Fruit fly (Drosophila melanogaster) whole organism, embryonic: ENCODE results near the gene Sf3a2.

Experiments used
- Ada2b ChIP-seq: fragments of 200-800 bp; sonication (Bioruptor generic); IDR thresholded peaks from 2 replicates; pipeline ENCODE4 v1.3.6; 2022; ENCODE audit warnings: missing biosample characterization, missing genetic modification characterization
- Atf6 ChIP-seq: fragments of 200-800 bp; sonication (Bioruptor generic); IDR thresholded peaks from 2 replicates; pipeline ENCODE4 v1.3.6; 2022; ENCODE audit warnings: missing biosample characterization, missing genetic modification characterization
- C15 ChIP-seq: fragments of 200-800 bp; sonication (Bioruptor generic); IDR thresholded peaks from 3 replicates; pipeline ENCODE4 v1.3.6; 2022; ENCODE audit warnings: missing biosample characterization, missing genetic modification characterization
- CG10267 ChIP-seq: fragments of 200-800 bp; sonication (Bioruptor generic); optimal IDR thresholded peaks from 2 replicates; lab custom pipeline; 2018; ENCODE audit warnings: missing biosample characterization, mild to moderate bottlenecking, missing genetic modification characterization, moderate library complexity
- CG10366 ChIP-seq: fragments of 200-800 bp; sonication (Bioruptor generic); IDR thresholded peaks from 2 replicates; pipeline ENCODE4 v1.3.6; 2022; ENCODE audit warnings: missing biosample characterization, missing genetic modification characterization
- CG10654 ChIP-seq: fragments of 200-800 bp; sonication (Bioruptor generic); optimal IDR thresholded peaks from 2 replicates; lab custom pipeline; 2016; ENCODE audit warnings: missing biosample characterization, missing genetic modification characterization
- CG15514 ChIP-seq: fragments of 200-800 bp; sonication (Bioruptor generic); optimal IDR thresholded peaks from 3 replicates; lab custom pipeline; 2017; ENCODE audit warnings: missing biosample characterization, missing genetic modification characterization, mild to moderate bottlenecking, moderate library complexity, missing genetic modification reagents
- CG17328 ChIP-seq: fragments of 200-800 bp; sonication (Bioruptor generic); IDR thresholded peaks from 2 replicates; pipeline ENCODE4 v1.3.6; 2022; ENCODE audit warnings: missing biosample characterization, missing genetic modification characterization
- CG2202 ChIP-seq: fragments of 200-800 bp; sonication (Bioruptor generic); optimal IDR thresholded peaks from 2 replicates; lab custom pipeline; 2018; ENCODE audit warnings: missing biosample characterization, mild to moderate bottlenecking, missing genetic modification characterization
- CG2678 ChIP-seq: fragments of 200-800 bp; sonication (Bioruptor generic); optimal IDR thresholded peaks from 3 replicates; lab custom pipeline; 2019; ENCODE audit warnings: missing biosample characterization, mild to moderate bottlenecking, missing genetic modification characterization, moderate library complexity
- CG31365 ChIP-seq: fragments of 200-800 bp; sonication (Bioruptor generic); optimal IDR thresholded peaks from 2 replicates; lab custom pipeline; 2018; ENCODE audit warnings: missing biosample characterization, mild to moderate bottlenecking, missing genetic modification characterization
- CG31441 ChIP-seq: fragments of 200-800 bp; sonication (Bioruptor generic); IDR thresholded peaks from 2 replicates; pipeline ENCODE4 v1.3.6; 2022; ENCODE audit warnings: missing biosample characterization, missing genetic modification characterization
- CG3838 ChIP-seq: fragments of 200-800 bp; sonication (Bioruptor generic); optimal IDR thresholded peaks from 3 replicates; lab custom pipeline; 2016; ENCODE audit warnings: missing biosample characterization, missing genetic modification characterization
- CG4360 ChIP-seq: fragments of 200-800 bp; sonication (Bioruptor generic); IDR thresholded peaks from 2 replicates; pipeline ENCODE4 v1.3.6; 2022; ENCODE audit warnings: missing biosample characterization, missing genetic modification characterization
- CG4820 ChIP-seq: fragments of 200-800 bp; sonication (Bioruptor generic); optimal IDR thresholded peaks from 3 replicates; lab custom pipeline; 2016; ENCODE audit warnings: missing biosample characterization, missing genetic modification characterization
- CG6683 ChIP-seq: fragments of 200-800 bp; sonication (Bioruptor generic); optimal IDR thresholded peaks from 2 replicates; lab custom pipeline; 2017; ENCODE audit warnings: missing biosample characterization, mild to moderate bottlenecking, missing genetic modification characterization, missing genetic modification reagents
- CG6765 ChIP-seq: fragments of 200-800 bp; sonication (Bioruptor generic); optimal IDR thresholded peaks from 3 replicates; lab custom pipeline; 2017; ENCODE audit warnings: missing biosample characterization, mild to moderate bottlenecking, missing genetic modification characterization
- CG8765 ChIP-seq: fragments of 200-800 bp; sonication (Bioruptor generic); IDR thresholded peaks from 2 replicates; pipeline ENCODE4 v1.3.6; 2022; ENCODE audit warnings: missing biosample characterization, missing genetic modification characterization
- CG8944 ChIP-seq: fragments of 200-800 bp; sonication (Bioruptor generic); optimal IDR thresholded peaks from 3 replicates; lab custom pipeline; 2016; ENCODE audit warnings: missing biosample characterization, missing genetic modification characterization
- CG9609 ChIP-seq: fragments of 200-800 bp; sonication (Bioruptor generic); optimal IDR thresholded peaks from 3 replicates; lab custom pipeline; 2016; ENCODE audit warnings: missing biosample characterization, missing genetic modification characterization
- CG9797 ChIP-seq: fragments of 200-800 bp; sonication (Bioruptor generic); optimal IDR thresholded peaks from 3 replicates; lab custom pipeline; 2018; ENCODE audit warnings: missing biosample characterization, mild to moderate bottlenecking, missing genetic modification characterization
- CkIIα-i1 ChIP-seq: fragments of 200-800 bp; sonication (Bioruptor generic); IDR thresholded peaks from 2 replicates; pipeline ENCODE4 v1.3.6; 2022; ENCODE audit warnings: missing biosample characterization, missing genetic modification characterization
- D ChIP-seq, 2 experiments: fragments of 200-800 bp in 1 of 2; fragments of >200 bp in 1 of 2; sonication (Bioruptor generic) in 1 of 2; optimal IDR thresholded peaks; 2 replicates in 1 of 2; 3 replicates in 1 of 2; lab custom pipeline; 2017; ENCODE audit warnings: mild to moderate bottlenecking in 1 of 2, missing biosample characterization in 1 of 2, missing genetic modification characterization in 1 of 2, missing genetic modification reagents in 1 of 2
- D19A ChIP-seq: fragments of 200-800 bp; optimal IDR thresholded peaks from 3 replicates; lab custom pipeline; 2019; ENCODE audit warnings: missing biosample characterization, mild to moderate bottlenecking, missing genetic modification characterization, moderate library complexity
- Drgx ChIP-seq: fragments of 200-800 bp; sonication (Bioruptor generic); IDR thresholded peaks from 2 replicates; pipeline ENCODE4 v1.3.6; 2022; ENCODE audit warnings: missing biosample characterization, missing genetic modification characterization
- HmgD ChIP-seq: fragments of 200-800 bp; sonication (Bioruptor generic); optimal IDR thresholded peaks from 3 replicates; lab custom pipeline; 2016; ENCODE audit warnings: missing biosample characterization, missing genetic modification characterization
- Hr39 ChIP-seq: fragments of >200 bp; optimal IDR thresholded peaks from 2 replicates; lab custom pipeline; 2017
- Lhr ChIP-seq: fragments of 200-800 bp; sonication (Bioruptor generic); optimal IDR thresholded peaks from 3 replicates; lab custom pipeline; 2017; ENCODE audit warnings: mild to moderate bottlenecking, missing biosample characterization, missing genetic modification reagents, missing genetic modification characterization
- NC2α ChIP-seq: fragments of 200-800 bp; sonication (Bioruptor generic); optimal IDR thresholded peaks from 2 replicates; lab custom pipeline; 2016; ENCODE audit warnings: missing biosample characterization, missing genetic modification characterization
- Ravus ChIP-seq: fragments of 200-800 bp; sonication (Bioruptor generic); IDR thresholded peaks from 2 replicates; pipeline ENCODE4 v1.3.6; 2022; ENCODE audit warnings: missing biosample characterization, missing genetic modification characterization
- Spps ChIP-seq: fragments of 200-800 bp; sonication (Bioruptor generic); optimal IDR thresholded peaks from 2 replicates; lab custom pipeline; 2018; ENCODE audit warnings: missing biosample characterization, mild to moderate bottlenecking, missing genetic modification characterization
- Trl ChIP-seq, 3 experiments: fragments of >200 bp in 2 of 3; fragments of 200-800 bp in 1 of 3; sonication (Bioruptor generic) in 1 of 3; optimal IDR thresholded peaks; 2 replicates in 1 of 3; 3 replicates in 2 of 3; lab custom pipeline; 2016 to 2017; ENCODE audit warnings: missing biosample characterization in 1 of 3, missing genetic modification characterization in 1 of 3
- YL-1 ChIP-seq: fragments of 200-800 bp; sonication (Bioruptor generic); optimal IDR thresholded peaks from 3 replicates; lab custom pipeline; 2017; ENCODE audit warnings: missing biosample characterization, mild to moderate bottlenecking, missing genetic modification characterization
- abd-A ChIP-seq: fragments of 200-800 bp; sonication (Bioruptor generic); optimal IDR thresholded peaks from 3 replicates; lab custom pipeline; 2019; ENCODE audit warnings: missing biosample characterization, mild to moderate bottlenecking, missing genetic modification characterization, moderate library complexity
- al ChIP-seq: fragments of 200-800 bp; sonication (Bioruptor generic); IDR thresholded peaks from 2 replicates; pipeline ENCODE4 v1.3.6; 2022; ENCODE audit warnings: missing biosample characterization, missing genetic modification characterization
- aop ChIP-seq: fragments of 200-800 bp; sonication (Bioruptor generic); IDR thresholded peaks from 2 replicates; pipeline ENCODE4 v1.3.6; 2022; ENCODE audit warnings: missing biosample characterization, missing genetic modification characterization
- ara ChIP-seq: fragments of 200-800 bp; sonication (Bioruptor generic); IDR thresholded peaks from 2 replicates; pipeline ENCODE4 v1.3.6; 2022; ENCODE audit warnings: missing biosample characterization, missing genetic modification characterization
- cad ChIP-seq: fragments of >200 bp; optimal IDR thresholded peaks from 2 replicates; lab custom pipeline; 2017; ENCODE audit warnings: missing biosample characterization, missing genetic modification characterization
- cas ChIP-seq: fragments of 200-800 bp; sonication (Bioruptor generic); IDR thresholded peaks from 2 replicates; pipeline ENCODE4 v1.3.6; 2022; ENCODE audit warnings: missing biosample characterization, missing genetic modification characterization
- crol ChIP-seq: fragments of 200-800 bp; sonication (Bioruptor generic); IDR thresholded peaks from 2 replicates; pipeline ENCODE4 v1.3.6; 2022; ENCODE audit warnings: missing biosample characterization, missing genetic modification characterization
- danr ChIP-seq: fragments of 200-800 bp; sonication (Bioruptor generic); IDR thresholded peaks from 2 replicates; pipeline ENCODE4 v1.3.6; 2022; ENCODE audit warnings: missing biosample characterization, missing genetic modification characterization
- dm ChIP-seq: fragments of 200-800 bp; sonication (Bioruptor generic); optimal IDR thresholded peaks from 3 replicates; lab custom pipeline; 2016; ENCODE audit warnings: missing biosample characterization, missing genetic modification characterization
- gce ChIP-seq: fragments of 200-800 bp; sonication (Bioruptor generic); IDR thresholded peaks from 3 replicates; pipeline ENCODE4 v1.3.6; 2022; ENCODE audit warnings: missing biosample characterization, missing genetic modification characterization
- jigr1 ChIP-seq: fragments of 200-800 bp; sonication (Bioruptor generic); IDR thresholded peaks from 3 replicates; pipeline ENCODE4 v1.3.6; 2022; ENCODE audit warnings: missing biosample characterization, missing genetic modification characterization
- ken ChIP-seq: fragments of 200-800 bp; sonication (Bioruptor generic); IDR thresholded peaks from 3 replicates; pipeline ENCODE4 v1.3.6; 2022; ENCODE audit warnings: missing biosample characterization, missing genetic modification characterization
- nmo ChIP-seq: fragments of 200-800 bp; sonication (Bioruptor generic); optimal IDR thresholded peaks from 2 replicates; lab custom pipeline; 2018; ENCODE audit warnings: missing biosample characterization, mild to moderate bottlenecking, missing genetic modification characterization, moderate library complexity
- row ChIP-seq: fragments of 200-800 bp; sonication (Bioruptor generic); IDR thresholded peaks from 3 replicates; pipeline ENCODE4 v1.3.6; 2022; ENCODE audit warnings: missing biosample characterization, missing genetic modification characterization
- stc ChIP-seq: fragments of 200-800 bp; sonication (Bioruptor generic); IDR thresholded peaks from 2 replicates; pipeline ENCODE4 v1.3.6; 2022; ENCODE audit warnings: missing biosample characterization, missing genetic modification characterization
- toy ChIP-seq: fragments of 200-800 bp; sonication (Bioruptor generic); IDR thresholded peaks from 2 replicates; pipeline ENCODE4 v1.3.6; 2022; ENCODE audit warnings: missing biosample characterization, missing genetic modification characterization
- trh ChIP-seq: fragments of 200-800 bp; sonication (Bioruptor generic); optimal IDR thresholded peaks from 2 replicates; lab custom pipeline; 2016; ENCODE audit warnings: missing biosample characterization, missing genetic modification characterization
- tx ChIP-seq: fragments of 200-800 bp; sonication (Bioruptor generic); optimal IDR thresholded peaks from 2 replicates; lab custom pipeline; 2016; ENCODE audit warnings: missing biosample characterization, missing genetic modification characterization
- usp ChIP-seq: fragments of >200 bp; optimal IDR thresholded peaks from 2 replicates; lab custom pipeline; 2017; ENCODE audit warnings: missing biosample characterization, missing genetic modification characterization

Sf3a2 gene

DNA sequence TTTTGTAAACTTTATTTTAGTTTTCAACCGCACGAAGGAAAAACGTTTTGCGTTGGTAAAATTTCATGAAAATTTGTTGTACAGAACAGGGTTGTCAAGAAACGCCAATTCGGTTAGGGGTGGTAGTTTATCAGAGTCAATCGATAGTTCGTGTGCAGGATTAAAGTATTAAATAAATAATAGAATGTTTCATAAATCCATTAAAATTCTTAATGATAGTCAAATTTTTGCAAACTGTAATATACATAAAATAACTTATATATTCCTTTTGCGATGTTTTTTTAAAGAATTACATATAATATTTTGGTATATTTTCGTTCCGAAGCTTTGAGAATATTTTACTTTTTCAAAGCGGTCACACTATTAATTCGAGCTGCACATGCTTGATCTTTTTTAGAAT is at the start of gene Sf3a2, which contains the start of gene CG42588 (continued):
- TF ChIP-seq CG15514 (GFP tag; lab: Kevin White, UChicago) (peak; percentile 61), HmgD (GFP tag; lab: Kevin White, UChicago) (no peak), ara (GFP tag; lab: Robert Waterston, UW) (peak; percentile 63), CG2678 (tag; lab: Kevin White, UChicago) (no peak), CG31441 (no peak; the same call in 1 of the 2 replicates), CG10366 (GFP tag; lab: Robert Waterston, UW) (no peak; the same call in 1 of the 2 replicates), trh (GFP tag; lab: Kevin White, UChicago) (no peak), CG17328 (GFP tag; lab: Robert Waterston, UW) (peak; percentile 44; the same call in 1 of the 2 replicates), al (GFP tag; lab: Robert Waterston, UW) (peak; percentile 66), Ravus (GFP tag; lab: Robert Waterston, UW) (peak; percentile 7; the same call in 1 of the 2 replicates), ken (GFP tag; lab: Robert Waterston, UW) (peak; percentile 63; the same call in 1 of the 3 replicates), nmo (GFP tag; lab: Kevin White, UChicago) (peak; percentile 79), Spps (tag; lab: Kevin White, UChicago) (peak; percentile 26), D19A (peak; percentile 36), CG6683 (GFP tag; lab: Kevin White, UChicago) (no peak), CG8944 (GFP tag; lab: Kevin White, UChicago) (peak; percentile 18), CG10267 (tag; lab: Kevin White, UChicago) (peak; percentile 78), Trl (optimal IDR thresholded peaks at IDR 0.05; lab: Kevin White, UChicago) (no peak), Trl (GFP tag; optimal IDR thresholded peaks at IDR 0.05; lab: Kevin White, UChicago) (no peak), cad (GFP tag; lab: Kevin White, UChicago) (no peak), stc (GFP tag; lab: Robert Waterston, UW) (0 out of 2 replicates have a peak, but pooled peaks have one; percentile 12), C15 (GFP tag; lab: Robert Waterston, UW) (no peak), dm (GFP tag; lab: Kevin White, UChicago) (peak; percentile 13), CG31365 (tag; lab: Kevin White, UChicago) (no peak), danr (GFP tag; lab: Robert Waterston, UW) (peak; percentile 34; the same call in 1 of the 2 replicates), toy (GFP tag; lab: Robert Waterston, UW) (no peak), row (GFP tag; lab: Robert Waterston, UW) (peak; percentile 92), crol (GFP tag; lab: Robert Waterston, UW) (no peak), jigr1 (GFP tag; lab: Robert Waterston, UW) (peak; percentile 55; the same call in 1 of the 3 replicates), CG8765 (GFP tag; lab: Robert Waterston, UW) (no peak), CkIIα-i1 (GFP tag; lab: Robert Waterston, UW) (no peak), CG2202 (tag; lab: Kevin White, UChicago) (peak; percentile 2), NC2α (GFP tag; lab: Kevin White, UChicago) (peak; percentile 17), CG9609 (GFP tag; lab: Kevin White, UChicago) (peak; percentile 10), Ada2b (peak; percentile 58), CG6765 (GFP tag; lab: Kevin White, UChicago) (no peak), CG3838 (GFP tag; lab: Kevin White, UChicago) (peak; percentile 48), cas (peak; percentile 40; the same call in 1 of the 2 replicates), YL-1 (GFP tag; lab: Kevin White, UChicago) (peak; percentile 85), abd-A (no peak), CG4360 (GFP tag; lab: Robert Waterston, UW) (peak; percentile 62), CG10654 (peak; percentile 51), usp (GFP tag; lab: Kevin White, UChicago) (no peak), CG9797 (GFP tag; lab: Kevin White, UChicago) (peak; percentile 70), Hr39 (no peak), gce (no peak), tx (GFP tag; lab: Kevin White, UChicago) (peak; percentile 10), aop (GFP tag; lab: Robert Waterston, UW) (no peak), Drgx (GFP tag; lab: Robert Waterston, UW) (no peak), CG4820 (no peak), Atf6 (GFP tag; lab: Robert Waterston, UW) (peak; percentile 76; the same call in 1 of the 2 replicates), Lhr (GFP tag; lab: Kevin White, UChicago) (no peak), D (optimal IDR thresholded peaks at IDR 0.05; lab: Kevin White, UChicago) (no peak), D (GFP tag; optimal IDR thresholded peaks at IDR 0.05; lab: Kevin White, UChicago) (no peak)
